Worm (Caenorhabditis elegans) whole organism, L4/young adult: Measurements from ENCODE around the gene nos-3.
"Not testable (repeated sequence)": the region's sequence is repeated elsewhere in the genome, so short reads cannot be mapped to it uniquely, and the experiment has no call there.

ENCODE experiments used
- W03F9.2 ChIP-seq: fragments of 150-350 bp; optimal IDR thresholded peaks from 2 replicates; lab custom pipeline; 2014; ENCODE audit warnings: missing biosample characterization, missing genetic modification characterization
- him-1 ChIP-seq: sonication (generic microtip); optimal IDR thresholded peaks from 2 replicates; lab custom pipeline; 2016; ENCODE audit warnings: missing genotype, missing genetic modification reagents, missing genetic modification characterization, missing compliant biosample characterization

DNA sequence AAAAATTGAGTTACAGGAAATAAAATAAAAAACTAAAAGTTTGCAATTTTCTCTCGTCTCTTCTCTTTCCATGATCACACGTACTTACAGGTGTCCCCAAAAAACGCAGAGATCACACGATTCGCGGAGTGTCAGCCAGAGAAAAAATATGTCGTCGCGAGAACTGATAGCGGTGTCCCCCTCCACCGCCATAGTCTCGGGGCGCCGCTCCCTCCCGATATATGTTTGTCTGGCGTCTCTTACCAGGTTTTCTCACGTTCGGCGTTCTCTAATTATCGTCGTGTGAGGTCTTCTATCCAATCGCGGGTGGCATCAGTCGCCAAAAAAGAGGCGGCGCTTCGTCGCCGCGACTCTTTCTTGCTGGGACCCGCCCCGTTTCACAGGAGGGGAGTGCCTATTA is 14.3 kb upstream of the nos-3 start, which contains the start of gene mab-3:
- not testable (repeated sequence) for TF ChIP-seq him-1, W03F9.2 (tag; lab: Kevin White, UChicago)
